Fruit fly (Drosophila melanogaster) whole organism, prepupa: ENCODE data around the gene Lsd-1.

Experiments used
- CG3032 ChIP-seq: fragments of 200-800 bp; optimal IDR thresholded peaks from 2 replicates; lab custom pipeline; 2019; ENCODE audit warnings: missing biosample characterization, mild to moderate bottlenecking, missing genetic modification characterization, moderate library complexity
- CG3919 ChIP-seq: fragments of 200-800 bp; sonication (Bioruptor generic); optimal IDR thresholded peaks from 3 replicates; lab custom pipeline; 2016; ENCODE audit warnings: missing biosample characterization, missing genetic modification characterization
- CG4318 ChIP-seq: fragments of 200-800 bp; sonication (Bioruptor generic); optimal IDR thresholded peaks from 3 replicates; lab custom pipeline; 2017; ENCODE audit warnings: missing biosample characterization, mild to moderate bottlenecking, missing genetic modification characterization
- CG8632 ChIP-seq: fragments of 200-800 bp; sonication (Bioruptor generic); optimal IDR thresholded peaks from 3 replicates; lab custom pipeline; 2016; ENCODE audit warnings: missing biosample characterization, missing genetic modification characterization
- CG9139 ChIP-seq: fragments of 200-800 bp; sonication (Bioruptor generic); optimal IDR thresholded peaks from 3 replicates; lab custom pipeline; 2017; ENCODE audit warnings: missing biosample characterization, mild to moderate bottlenecking, missing genetic modification characterization
- Ets21C ChIP-seq: fragments of 200-800 bp; sonication (Bioruptor generic); optimal IDR thresholded peaks from 3 replicates; lab custom pipeline; 2016; ENCODE audit warnings: missing biosample characterization, missing genetic modification characterization
- Hr39 ChIP-seq: fragments of 200-800 bp; sonication (Bioruptor generic); optimal IDR thresholded peaks from 2 replicates; lab custom pipeline; 2016; ENCODE audit warnings: missing biosample characterization, missing genetic modification characterization
- Smox ChIP-seq: fragments of 200-800 bp; sonication (Bioruptor generic); optimal IDR thresholded peaks from 3 replicates; lab custom pipeline; 2016; ENCODE audit warnings: missing biosample characterization, missing genetic modification characterization
- Sox102F ChIP-seq: fragments of 200-800 bp; sonication (Bioruptor generic); optimal IDR thresholded peaks from 2 replicates; lab custom pipeline; 2016; ENCODE audit warnings: missing biosample characterization, mild to moderate bottlenecking, missing genetic modification characterization
- dsx ChIP-seq: fragments of 200-800 bp; optimal IDR thresholded peaks from 3 replicates; lab custom pipeline; 2019; ENCODE audit warnings: missing biosample characterization, mild to moderate bottlenecking, missing genetic modification characterization, moderate library complexity; ENCODE audit not compliant: poor library complexity, severe bottlenecking
- eg ChIP-seq: fragments of 200-800 bp; sonication (Bioruptor generic); IDR thresholded peaks from 3 replicates; pipeline ENCODE4 v1.3.6; 2022; ENCODE audit warnings: missing biosample characterization, missing genetic modification characterization
- vri ChIP-seq: fragments of 200-800 bp; sonication (Bioruptor generic); optimal IDR thresholded peaks from 3 replicates; lab custom pipeline; 2016; ENCODE audit warnings: missing biosample characterization, mild to moderate bottlenecking, missing genetic modification characterization

DNA sequence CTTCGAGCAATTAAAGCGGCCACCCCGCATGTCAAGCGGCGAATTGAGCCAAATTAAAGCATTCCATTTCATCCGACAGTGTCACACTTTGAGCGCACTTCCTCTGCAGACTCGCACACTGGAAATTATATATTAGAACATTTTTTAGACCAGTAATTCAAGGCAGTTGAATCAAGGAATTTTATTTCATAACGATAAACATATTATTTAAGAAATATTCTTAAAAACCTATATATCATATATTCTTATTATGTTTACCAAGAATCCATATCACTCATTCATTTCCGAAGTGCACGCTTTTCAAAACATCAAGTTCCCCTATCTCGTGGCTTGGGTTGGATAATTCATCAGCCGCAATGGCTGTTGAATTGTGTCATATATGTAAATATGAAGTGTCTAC, 27.8 kb downstream of the Lsd-1 start:
- TF ChIP-seq CG3919 (GFP tag; lab: Kevin White, UChicago), result no peak
- no peak for TF ChIP-seq Hr39
- no peak for TF ChIP-seq vri (GFP tag; lab: Kevin White, UChicago)
- no peak for TF ChIP-seq Smox (GFP tag; lab: Kevin White, UChicago)
- TF ChIP-seq CG9139, result no peak
- TF ChIP-seq CG4318 (GFP tag; lab: Kevin White, UChicago), result no peak
- no peak for TF ChIP-seq Ets21C
- TF ChIP-seq Sox102F (GFP tag; lab: Kevin White, UChicago), result no peak
- TF ChIP-seq CG3032 (tag; lab: Kevin White, UChicago), result peak; percentile 61
- TF ChIP-seq dsx, result no peak
- no peak for TF ChIP-seq CG8632 (GFP tag; lab: Kevin White, UChicago)
- no peak for TF ChIP-seq eg (GFP tag; lab: Robert Waterston, UW)
